Worm (Caenorhabditis elegans) whole organism, early embryonic: ENCODE results near the gene cox-6A.

Experiments used
- B0310.2 ChIP-seq: sonication (generic microtip); optimal IDR thresholded peaks from 2 replicates; lab custom pipeline; 2016; ENCODE audit warnings: mild to moderate bottlenecking, missing genetic modification characterization, missing compliant biosample characterization
- F13C5.2 ChIP-seq: sonication (generic microtip); optimal IDR thresholded peaks from 2 replicates; lab custom pipeline; 2017; ENCODE audit warnings: mild to moderate bottlenecking, missing genetic modification characterization, inconsistent platforms, missing compliant biosample characterization
- ama-1 ChIP-seq: fragments of 150-350 bp; optimal IDR thresholded peaks from 2 replicates; lab custom pipeline; 2014
- ceh-13 ChIP-seq: fragments of 200-800 bp; sonication (Bioruptor generic); optimal IDR thresholded peaks from 2 replicates; lab custom pipeline; 2018; ENCODE audit warnings: mild to moderate bottlenecking, missing genetic modification characterization, missing compliant biosample characterization
- flt-1 ChIP-seq: fragments of 200-800 bp; sonication (Bioruptor generic); IDR thresholded peaks from 2 replicates; pipeline ENCODE4 v1.3.6; 2022; ENCODE audit warnings: missing genetic modification characterization, missing compliant biosample characterization
- hmbx-1 ChIP-seq: sonication (generic microtip); optimal IDR thresholded peaks from 2 replicates; lab custom pipeline; 2016; ENCODE audit warnings: mild to moderate bottlenecking, missing genetic modification characterization, missing compliant biosample characterization
- hmg-4 ChIP-seq: fragments of 200-800 bp; sonication (Bioruptor generic); optimal IDR thresholded peaks from 2 replicates; lab custom pipeline; 2018; ENCODE audit warnings: mild to moderate bottlenecking, missing genetic modification characterization, missing compliant biosample characterization
- hnd-1 ChIP-seq: sonication (generic microtip); optimal IDR thresholded peaks from 2 replicates; lab custom pipeline; 2016; ENCODE audit warnings: missing genetic modification characterization, missing compliant biosample characterization
- pes-1 ChIP-seq: fragments of 200-800 bp; sonication (Bioruptor generic); IDR thresholded peaks from 2 replicates; pipeline ENCODE4 v1.3.6; 2022; ENCODE audit warnings: missing genetic modification reagents, missing genetic modification characterization, missing compliant biosample characterization
- scrt-1 ChIP-seq: fragments of 200-800 bp; sonication (Bioruptor generic); IDR thresholded peaks from 2 replicates; pipeline ENCODE4 v1.3.6; 2022; ENCODE audit warnings: missing genetic modification characterization, missing compliant biosample characterization
- sea-1 ChIP-seq: fragments of 200-800 bp; sonication (Bioruptor generic); conservative IDR thresholded peaks from 2 replicates; pipeline ENCODE4 v1.3.6; 2022; ENCODE audit warnings: missing genetic modification characterization, missing compliant biosample characterization
- tbx-37 ChIP-seq: fragments of 200-800 bp; sonication (Bioruptor generic); conservative IDR thresholded peaks from 2 replicates; pipeline ENCODE4 v1.3.6; 2022; ENCODE audit warnings: missing genetic modification reagents, missing genetic modification characterization, missing compliant biosample characterization
- tra-4 ChIP-seq: sonication (generic microtip); optimal IDR thresholded peaks from 2 replicates; lab custom pipeline; 2017; ENCODE audit warnings: missing genetic modification characterization, missing compliant biosample characterization

ce11 chrIII:5099500-5099899 is 18.0 kb downstream of the cox-6A start:
- no peak for TF ChIP-seq hmbx-1 (tag; lab: Kevin White, UChicago)
- no peak for TF ChIP-seq tbx-37 (GFP tag; lab: Robert Waterston, UW)
- no peak for TF ChIP-seq scrt-1
- no peak for TF ChIP-seq hmg-4 (GFP tag; lab: Kevin White, UChicago)
- TF ChIP-seq tra-4 (tag; lab: Kevin White, UChicago) = no peak
- TF ChIP-seq ama-1 (lab: Kevin White, UChicago) = no peak
- no peak for TF ChIP-seq flt-1
- TF ChIP-seq ceh-13 (GFP tag; lab: Kevin White, UChicago) = no peak
- no peak for TF ChIP-seq F13C5.2
- no peak for TF ChIP-seq pes-1 (GFP tag; lab: Robert Waterston, UW)
- TF ChIP-seq sea-1 = no peak
- TF ChIP-seq hnd-1 (tag; lab: Kevin White, UChicago) = no peak
- no peak for TF ChIP-seq B0310.2 (tag; lab: Kevin White, UChicago)
